Worm (Caenorhabditis elegans): Measurements from ENCODE around the gene Y39B6A.3.

Y39B6A.3 gene

DNA sequence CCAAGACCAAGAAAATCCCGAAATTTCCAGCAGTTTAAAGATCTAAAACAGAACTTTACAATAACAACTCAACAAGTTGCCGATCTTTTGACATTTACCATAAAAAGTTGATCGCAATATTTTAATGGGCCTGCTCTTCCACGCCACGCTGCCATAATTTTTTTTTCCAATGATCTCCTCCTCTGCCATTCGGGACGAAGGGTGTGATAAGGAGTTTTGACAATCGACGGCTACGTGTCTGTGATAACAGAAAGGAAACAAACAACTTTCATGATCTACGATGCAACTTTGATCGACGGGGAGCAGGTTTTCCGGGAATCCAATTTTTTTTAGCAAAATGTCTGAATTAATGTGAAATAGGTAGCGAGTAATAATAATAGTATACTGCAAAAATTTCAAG, 17.1 kb upstream of the Y39B6A.3 start (continued):
- TF ChIP-seq Y5F2A.4 (GFP tag; optimal IDR thresholded peaks at IDR 0.05) (no peak), madf-5 (GFP tag; IDR thresholded peaks at IDR 0.05) (no peak), ZK546.5 (tag; optimal IDR thresholded peaks at IDR 0.05) (no peak), fos-1 (tag; optimal IDR thresholded peaks at IDR 0.05) (no peak), php-3 (GFP tag; IDR thresholded peaks at IDR 0.05) (peak; percentile 84), ceh-32 (tag; optimal IDR thresholded peaks at IDR 0.05; ENCODE audit: poor library complexity) (no peak), fkh-10 (GFP tag; optimal IDR thresholded peaks at IDR 0.05) (no peak), duxl-1 (tag; optimal IDR thresholded peaks at IDR 0.05; ENCODE audit: poor library complexity) (no peak), mdt-29 (GFP tag; IDR thresholded peaks at IDR 0.05) (no peak), D1046.2 (GFP tag; IDR thresholded peaks at IDR 0.05) (no peak), nhr-102 (tag; optimal IDR thresholded peaks at IDR 0.05) (peak; percentile 9), snpc-1.2 (GFP tag; IDR thresholded peaks at IDR 0.05) (no peak), ceh-28 (tag; optimal IDR thresholded peaks at IDR 0.05) (no peak), nhr-10 (tag; optimal IDR thresholded peaks at IDR 0.05) (no peak), ces-1 (GFP tag; optimal IDR thresholded peaks at IDR 0.05) (no peak), lin-38 (GFP tag; IDR thresholded peaks at IDR 0.05) (no peak), set-16 (GFP tag; IDR thresholded peaks at IDR 0.05) (no peak), zfp-3 (GFP tag; conservative IDR thresholded peaks at IDR 0.05) (no peak), nhr-28 (tag; optimal IDR thresholded peaks at IDR 0.05) (peak; percentile 59), mxl-2 (GFP tag; conservative IDR thresholded peaks at IDR 0.05) (no peak), nhr-42 (GFP tag; IDR thresholded peaks at IDR 0.05) (no peak), Y48G9A.11 (GFP tag; IDR thresholded peaks at IDR 0.05) (no peak), dmd-8 (GFP tag; IDR thresholded peaks at IDR 0.05) (no peak), ZK337.2 (GFP tag; IDR thresholded peaks at IDR 0.05) (no peak), spr-3 (GFP tag; optimal IDR thresholded peaks at IDR 0.05) (no peak), T20F7.1 (GFP tag; optimal IDR thresholded peaks at IDR 0.05) (no peak), nhr-11 (tag; optimal IDR thresholded peaks at IDR 0.05) (no peak), unc-39 (tag; optimal IDR thresholded peaks at IDR 0.05) (no peak), nhr-237 (tag; optimal IDR thresholded peaks at IDR 0.05) (no peak), spr-1 (tag; optimal IDR thresholded peaks at IDR 0.05) (no peak), tag-97 (GFP tag; IDR thresholded peaks at IDR 0.05) (no peak), hmg-1.1 (GFP tag; IDR thresholded peaks at IDR 0.05) (no peak), unc-62 (GFP tag; optimal IDR thresholded peaks at IDR 0.05 in 1 of 2) (no peak), unc-62 (tag; optimal IDR thresholded peaks at IDR 0.05) (no peak), ama-1 (optimal IDR thresholded peaks at IDR 0.05) (no peak), dve-1 (tag; optimal IDR thresholded peaks at IDR 0.05; ENCODE audit: insufficient read depth) (peak; percentile 66), ztf-7 (tag; optimal IDR thresholded peaks at IDR 0.05) (no peak), ceh-82 (tag; optimal IDR thresholded peaks at IDR 0.05) (no peak), arid-1 (GFP tag; conservative IDR thresholded peaks at IDR 0.05) (no peak), nhr-76 (tag; optimal IDR thresholded peaks at IDR 0.05) (no peak), hlh-30 (tag; optimal IDR thresholded peaks at IDR 0.05; ENCODE audit: insufficient read depth) (no peak), daf-19 (GFP tag; conservative IDR thresholded peaks at IDR 0.05) (no peak), dmd-9 (GFP tag; IDR thresholded peaks at IDR 0.05) (no peak), lin-15B (tag; optimal IDR thresholded peaks at IDR 0.05) (no peak), hlh-11 (tag; optimal IDR thresholded peaks at IDR 0.05) (peak; percentile 70), egl-43 (GFP tag; IDR thresholded peaks at IDR 0.05) (no peak), ceh-62 (tag; optimal IDR thresholded peaks at IDR 0.05) (no peak), snpc-4 (tag; optimal IDR thresholded peaks at IDR 0.05) (no peak), zfp-2 (tag; optimal IDR thresholded peaks at IDR 0.05) (no peak), aly-2 (tag; optimal IDR thresholded peaks at IDR 0.05) (no peak), Y75B8A.6 (GFP tag; IDR thresholded peaks at IDR 0.05) (no peak), mxl-3 (GFP tag; optimal IDR thresholded peaks at IDR 0.05) (peak; percentile 6), lsy-2 (tag; optimal IDR thresholded peaks at IDR 0.05) (no peak)
